Fruit fly (Drosophila melanogaster) ovary, adult (tissue): Measurements from ENCODE around the gene sxe2.

Experiments
- CG17801 ChIP-seq: fragments of 200-800 bp; optimal IDR thresholded peaks from 2 replicates; lab custom pipeline; 2019; ENCODE audit warnings: missing biosample characterization, mild to moderate bottlenecking, missing genetic modification characterization, moderate library complexity; ENCODE audit not compliant: partially characterized antibody

Gene sxe2

dm6 chr3R:16083578-16083977, at the start of gene sxe2:
Gene sxe2 (plus strand): TSS chr3R:16083878.
- no peak for TF ChIP-seq CG17801 (GFP tag; lab: Kevin White, UChicago)

dm6 chr3R:16034186-16034585, 49.5 kb upstream of the sxe2 start:
- no peak for TF ChIP-seq CG17801 (GFP tag; lab: Kevin White, UChicago)

dm6 chr3R:16038049-16038448, 45.6 kb upstream of the sxe2 start:
- TF ChIP-seq CG17801 (GFP tag; lab: Kevin White, UChicago) = no peak

dm6 chr3R:16039557-16039956, 44.1 kb upstream of the sxe2 start:
- no peak for TF ChIP-seq CG17801 (GFP tag; lab: Kevin White, UChicago)

- TF ChIP-seq CG17801 (GFP tag; lab: Kevin White, UChicago) = no peak
Observed at dm6 chr3R:16040925-16041324, 42.8 kb upstream of the sxe2 start.

- no peak for TF ChIP-seq CG17801 (GFP tag; lab: Kevin White, UChicago)
Observed at dm6 chr3R:16042137-16042899, 41.4 kb upstream of the sxe2 start.

dm6 chr3R:16042900-16043548, 40.7 kb upstream of the sxe2 start, which contains the start of gene Jhbp4:
Gene Jhbp4 (plus strand): TSS chr3R:16043498.
- no peak for TF ChIP-seq CG17801 (GFP tag; lab: Kevin White, UChicago)

dm6 chr3R:16046030-16046429, 37.6 kb upstream of the sxe2 start, which contains the start of gene Jhbp5:
Gene Jhbp5 (minus strand): TSS chr3R:16046130.
- no peak for TF ChIP-seq CG17801 (GFP tag; lab: Kevin White, UChicago)

- peak; percentile 72 for TF ChIP-seq CG17801 (GFP tag; lab: Kevin White, UChicago)
Observed at dm6 chr3R:16049369-16049768, 34.3 kb upstream of the sxe2 start, which contains the start of the genes IKKbeta and CG5013. Gene IKKbeta (minus strand): TSS chr3R:16049421. Gene CG5013 (plus strand): TSS chr3R:16049670.

- TF ChIP-seq CG17801 (GFP tag; lab: Kevin White, UChicago) = no peak
Observed at dm6 chr3R:16050621-16051328, 32.9 kb upstream of the sxe2 start, which contains the start of gene msps. Gene msps (plus strand): TSS chr3R:16050801.

dm6 chr3R:16051329-16051679, 32.4 kb upstream of the sxe2 start:
- peak; percentile 53 for TF ChIP-seq CG17801 (GFP tag; lab: Kevin White, UChicago)

- no peak for TF ChIP-seq CG17801 (GFP tag; lab: Kevin White, UChicago)
Observed at dm6 chr3R:16067494-16067893, 16.2 kb upstream of the sxe2 start, which contains the start of gene CG10185. Gene CG10185 (minus strand): TSS chr3R:16067594.

dm6 chr3R:16069266-16069665, 14.4 kb upstream of the sxe2 start:
- no peak for TF ChIP-seq CG17801 (GFP tag; lab: Kevin White, UChicago)

- TF ChIP-seq CG17801 (GFP tag; lab: Kevin White, UChicago) = no peak
Observed at dm6 chr3R:16071689-16072580, 11.7 kb upstream of the sxe2 start.
